Worm (Caenorhabditis elegans): ENCODE results near the gene C03C10.5.

C03C10.5 gene

ce11 chrIII:4092962-4093361 lies 1.0 kb upstream of the C03C10.5 start:
- no peak for TF ChIP-seq alr-1 (tag; optimal IDR thresholded peaks at IDR 0.05; ENCODE audit: borderline replicate concordance)
- TF ChIP-seq nhr-28 (tag; optimal IDR thresholded peaks at IDR 0.05): no peak
- TF ChIP-seq unc-86 (tag; optimal IDR thresholded peaks at IDR 0.05): no peak
- no peak for TF ChIP-seq dpl-1 (GFP tag; optimal IDR thresholded peaks at IDR 0.05)
- TF ChIP-seq egl-27 (tag; optimal IDR thresholded peaks at IDR 0.05): no peak
- TF ChIP-seq nhr-90 (tag; optimal IDR thresholded peaks at IDR 0.05; ENCODE audit: poor library complexity): no peak
- TF ChIP-seq ztf-11 (tag; optimal IDR thresholded peaks at IDR 0.05): peak in 1 of 2 experiments; percentile 3
- TF ChIP-seq zip-4 (GFP tag; optimal IDR thresholded peaks at IDR 0.05): no peak
- TF ChIP-seq fkh-8 (tag; optimal IDR thresholded peaks at IDR 0.05): no peak
- TF ChIP-seq grh-1 (GFP tag; IDR thresholded peaks at IDR 0.05): 0 out of 2 replicates have a peak, but pooled peaks have one; percentile 17

- no peak for TF ChIP-seq ama-1 (optimal IDR thresholded peaks at IDR 0.05)
- TF ChIP-seq lin-39 (tag; optimal IDR thresholded peaks at IDR 0.05): no peak
- TF ChIP-seq mdl-1 (tag; optimal IDR thresholded peaks at IDR 0.05): no peak
- no peak for TF ChIP-seq sup-37 (GFP tag; optimal IDR thresholded peaks at IDR 0.05)
- TF ChIP-seq elt-3 (tag; optimal IDR thresholded peaks at IDR 0.05): no peak
- no peak for TF ChIP-seq mab-9 (GFP tag; IDR thresholded peaks at IDR 0.05)
- TF ChIP-seq ceh-8 (GFP tag; optimal IDR thresholded peaks at IDR 0.05): no peak
- no peak for TF ChIP-seq sox-4 (tag; optimal IDR thresholded peaks at IDR 0.05)
- TF ChIP-seq ets-5 (GFP tag; IDR thresholded peaks at IDR 0.05): no peak
- TF ChIP-seq alr-1 (tag; optimal IDR thresholded peaks at IDR 0.05; ENCODE audit: borderline replicate concordance): no peak
- no peak for TF ChIP-seq Y116A8C.19 (tag; optimal IDR thresholded peaks at IDR 0.05; ENCODE audit: borderline replicate concordance)
- TF ChIP-seq dsc-1 (tag; optimal IDR thresholded peaks at IDR 0.05): no peak
- no peak for TF ChIP-seq lin-14 (GFP tag; optimal IDR thresholded peaks at IDR 0.05)
- no peak for TF ChIP-seq ceh-82 (tag; optimal IDR thresholded peaks at IDR 0.05)
- TF ChIP-seq fkh-4 (tag; optimal IDR thresholded peaks at IDR 0.05; ENCODE audit: borderline replicate concordance): no peak
Measured at ce11 chrIII:4090773-4091172, 1.1 kb downstream of the C03C10.5 start, which contains the start of gene C03C10.2. Gene C03C10.2, plus strand, starts transcription at chrIII:4091073.

- TF ChIP-seq hlh-4 (tag; optimal IDR thresholded peaks at IDR 0.05): no peak
- TF ChIP-seq F16B12.6 (tag; optimal IDR thresholded peaks at IDR 0.05): no peak
- TF ChIP-seq aly-2 (tag; optimal IDR thresholded peaks at IDR 0.05): no peak
- TF ChIP-seq lin-35 (GFP tag; optimal IDR thresholded peaks at IDR 0.05): peak in 1 of 2 experiments; percentile 46
- TF ChIP-seq snu-23 (GFP tag; optimal IDR thresholded peaks at IDR 0.05): peak; percentile 1
- TF ChIP-seq efl-1 (optimal IDR thresholded peaks at IDR 0.05): peak; percentile 15 to 26
- peak in 1 of 2 experiments; percentile 33 for TF ChIP-seq efl-1 (GFP tag; optimal IDR thresholded peaks at IDR 0.05 in 1 of 2)
- no peak for TF ChIP-seq blmp-1 (tag; optimal IDR thresholded peaks at IDR 0.05)
- TF ChIP-seq fkh-4 (tag; optimal IDR thresholded peaks at IDR 0.05; ENCODE audit: borderline replicate concordance): no peak
- TF ChIP-seq fkh-8 (tag; optimal IDR thresholded peaks at IDR 0.05): no peak
- TF ChIP-seq dsc-1 (tag; optimal IDR thresholded peaks at IDR 0.05): peak; percentile 56
- no peak for TF ChIP-seq nhr-85 (tag)
- no peak for TF ChIP-seq lin-13 (GFP tag; optimal IDR thresholded peaks at IDR 0.05)
- no peak for TF ChIP-seq ceh-90 (tag; optimal IDR thresholded peaks at IDR 0.05)
- no peak for TF ChIP-seq nhr-28 (tag; optimal IDR thresholded peaks at IDR 0.05)
- TF ChIP-seq C16A3.4 (tag; optimal IDR thresholded peaks at IDR 0.05): no peak
- TF ChIP-seq nhr-76 (tag; optimal IDR thresholded peaks at IDR 0.05): no peak
- TF ChIP-seq lir-3 (tag; optimal IDR thresholded peaks at IDR 0.05; ENCODE audit: poor library complexity): no peak
- peak in 1 of 3 experiments; percentile 39 for TF ChIP-seq dpl-1 (GFP tag; optimal IDR thresholded peaks at IDR 0.05)
- TF ChIP-seq nhr-47 (tag; optimal IDR thresholded peaks at IDR 0.05): peak; percentile 27
- peak; percentile 50 for TF ChIP-seq elt-2 (tag; optimal IDR thresholded peaks at IDR 0.05)
- TF ChIP-seq hpl-2 (GFP tag; optimal IDR thresholded peaks at IDR 0.05): no peak
- no peak for TF ChIP-seq snpc-4 (tag; optimal IDR thresholded peaks at IDR 0.05)
- no peak for TF ChIP-seq ceh-88 (GFP tag; IDR thresholded peaks at IDR 0.05)
- no peak for TF ChIP-seq mab-9 (GFP tag; IDR thresholded peaks at IDR 0.05)
- no peak for TF ChIP-seq unc-86 (tag; optimal IDR thresholded peaks at IDR 0.05)
- no peak for TF ChIP-seq ceh-63 (GFP tag; optimal IDR thresholded peaks at IDR 0.05)
- TF ChIP-seq nhr-20 (tag; optimal IDR thresholded peaks at IDR 0.05): no peak
- no peak for TF ChIP-seq mep-1 (tag; optimal IDR thresholded peaks at IDR 0.05)
- TF ChIP-seq unc-98 (GFP tag; IDR thresholded peaks at IDR 0.05): no peak
- no peak for TF ChIP-seq alr-1 (tag; optimal IDR thresholded peaks at IDR 0.05; ENCODE audit: borderline replicate concordance)
- TF ChIP-seq lin-14 (GFP tag; optimal IDR thresholded peaks at IDR 0.05): peak; percentile 69
- no peak for TF ChIP-seq mdl-1 (tag; optimal IDR thresholded peaks at IDR 0.05)
Measured at ce11 chrIII:4088338-4088918, 3.5 kb downstream of the C03C10.5 start.
